Worm (Caenorhabditis elegans) whole organism, L2 larva: Measurements from ENCODE around the gene T18D3.5.

Experiments
- C34F6.9 ChIP-seq: fragments of 150-350 bp; optimal IDR thresholded peaks from 2 replicates; lab custom pipeline; 2014; ENCODE audit warnings: missing biosample characterization, missing genetic modification characterization
- F13H6.1 ChIP-seq: sonication (generic microtip); optimal IDR thresholded peaks from 2 replicates; lab custom pipeline; 2016; ENCODE audit warnings: missing genetic modification characterization, missing compliant biosample characterization
- Y55F3AM.14 ChIP-seq: fragments of 200-800 bp; sonication (Bioruptor generic); optimal IDR thresholded peaks from 2 replicates; lab custom pipeline; 2018; ENCODE audit warnings: mild to moderate bottlenecking, missing genetic modification characterization, missing compliant biosample characterization
- ZK546.5 ChIP-seq: sonication (generic microtip); optimal IDR thresholded peaks from 2 replicates; lab custom pipeline; 2017; ENCODE audit warnings: missing biosample characterization, missing genetic modification characterization
- alr-1 ChIP-seq: fragments of 150-350 bp; optimal IDR thresholded peaks from 2 replicates; lab custom pipeline; 2014; ENCODE audit warnings: missing biosample characterization, missing genetic modification characterization
- ama-1 ChIP-seq: fragments of 150-350 bp; optimal IDR thresholded peaks from 2 replicates; lab custom pipeline; 2018; ENCODE audit warnings: inconsistent platforms
- blmp-1 ChIP-seq: sonication (generic microtip); optimal IDR thresholded peaks from 2 replicates; lab custom pipeline; 2017; ENCODE audit warnings: missing genetic modification characterization, mild to moderate bottlenecking, missing compliant biosample characterization, antibody characterized with exemption, moderate library complexity; ENCODE audit not compliant: insufficient read depth
- ceh-16 ChIP-seq: fragments of 150-350 bp; optimal IDR thresholded peaks from 2 replicates; lab custom pipeline; 2014; ENCODE audit warnings: missing biosample characterization, missing genetic modification characterization
- crh-2 ChIP-seq: sonication (generic microtip); optimal IDR thresholded peaks from 2 replicates; lab custom pipeline; 2017; ENCODE audit warnings: missing biosample characterization, missing genetic modification characterization
- dmd-4 ChIP-seq: sonication (generic microtip); optimal IDR thresholded peaks from 2 replicates; lab custom pipeline; 2017; ENCODE audit warnings: missing biosample characterization, missing genetic modification characterization
- egl-27 ChIP-seq: sonication (generic microtip); optimal IDR thresholded peaks from 3 replicates; lab custom pipeline; 2017; ENCODE audit warnings: missing biosample characterization, missing genetic modification reagents, missing genetic modification characterization
- elt-1 ChIP-seq: fragments of 150-350 bp; optimal IDR thresholded peaks from 2 replicates; lab custom pipeline; 2014; ENCODE audit warnings: missing biosample characterization, missing genetic modification characterization
- gmeb-1 ChIP-seq: fragments of 150-350 bp; optimal IDR thresholded peaks from 2 replicates; lab custom pipeline; 2014; ENCODE audit warnings: missing biosample characterization, missing genetic modification characterization
- lin-11 ChIP-seq: fragments of 150-350 bp; sonication (generic microtip); optimal IDR thresholded peaks from 2 replicates; lab custom pipeline; 2014; ENCODE audit warnings: missing biosample characterization, missing genetic modification characterization, inconsistent platforms, mixed read lengths
- lin-39 ChIP-seq: fragments of 150-350 bp; optimal IDR thresholded peaks from 2 replicates; lab custom pipeline; 2014; ENCODE audit warnings: missing biosample characterization, missing genetic modification reagents, missing genetic modification characterization
- lsy-2 ChIP-seq, 2 experiments: fragments of 150-350 bp in 1 of 2; sonication (generic microtip) in 1 of 2; optimal IDR thresholded peaks; 2 replicates each; lab custom pipeline; 2014 to 2017; ENCODE audit warnings: missing biosample characterization in 2 of 2, missing genetic modification characterization in 2 of 2
- mdl-1 ChIP-seq, 2 experiments: fragments of 150-350 bp in 1 of 2; sonication (generic microtip) in 1 of 2; optimal IDR thresholded peaks; 2 replicates each; lab custom pipeline; 2017; ENCODE audit warnings: missing biosample characterization in 2 of 2, missing genetic modification characterization in 2 of 2
- nhr-12 ChIP-seq: fragments of 150-350 bp; optimal IDR thresholded peaks from 2 replicates; lab custom pipeline; 2014; ENCODE audit warnings: missing biosample characterization, missing genetic modification characterization
- nhr-23 ChIP-seq: fragments of 150-350 bp; optimal IDR thresholded peaks from 2 replicates; lab custom pipeline; 2014; ENCODE audit warnings: missing biosample characterization, missing genetic modification reagents, missing genetic modification characterization
- nhr-237 ChIP-seq: fragments of 150-350 bp; optimal IDR thresholded peaks from 2 replicates; lab custom pipeline; 2014; ENCODE audit warnings: missing biosample characterization, missing genetic modification characterization
- nhr-25 ChIP-seq: fragments of 150-350 bp; sonication (generic microtip); optimal IDR thresholded peaks from 3 replicates; lab custom pipeline; 2014; ENCODE audit warnings: missing biosample characterization, missing genetic modification characterization
- nhr-6 ChIP-seq: fragments of 150-350 bp; optimal IDR thresholded peaks from 2 replicates; lab custom pipeline; 2014; ENCODE audit warnings: missing biosample characterization, missing genetic modification characterization
- nhr-77 ChIP-seq: fragments of 150-350 bp; optimal IDR thresholded peaks from 2 replicates; lab custom pipeline; 2014; ENCODE audit warnings: missing biosample characterization, missing genetic modification characterization
- peb-1 ChIP-seq: fragments of 150-350 bp; optimal IDR thresholded peaks from 2 replicates; lab custom pipeline; 2014; ENCODE audit warnings: missing biosample characterization, missing genetic modification characterization
- sma-3 ChIP-seq: sonication (generic microtip); optimal IDR thresholded peaks from 2 replicates; lab custom pipeline; 2016; ENCODE audit warnings: missing genetic modification reagents, missing genetic modification characterization, missing compliant biosample characterization
- sma-9 ChIP-seq, 2 experiments: fragments of 150-350 bp in 1 of 2; sonication (generic microtip) in 1 of 2; optimal IDR thresholded peaks; 2 replicates each; lab custom pipeline; 2014 to 2016; ENCODE audit warnings: missing genetic modification characterization in 2 of 2, mild to moderate bottlenecking in 1 of 2, missing biosample characterization in 1 of 2, missing compliant biosample characterization in 1 of 2, missing genetic modification reagents in 1 of 2, moderate library complexity in 1 of 2
- snpc-4 ChIP-seq: fragments of 150-350 bp; optimal IDR thresholded peaks from 2 replicates; lab custom pipeline; 2014; ENCODE audit warnings: missing biosample characterization, missing genetic modification characterization
- unc-55 ChIP-seq: fragments of 150-350 bp; sonication (generic microtip); optimal IDR thresholded peaks from 3 replicates; lab custom pipeline; 2014; ENCODE audit warnings: missing biosample characterization, missing genetic modification reagents, missing genetic modification characterization
- unc-62 ChIP-seq: fragments of 150-350 bp; optimal IDR thresholded peaks from 2 replicates; lab custom pipeline; 2014; ENCODE audit warnings: missing biosample characterization, missing genetic modification reagents, missing genetic modification characterization
- ztf-4 ChIP-seq: fragments of 150-350 bp; optimal IDR thresholded peaks from 2 replicates; lab custom pipeline; 2014; ENCODE audit warnings: missing biosample characterization, missing genetic modification characterization

T18D3.5 gene

ce11 chrX:12511384-12512007, 47.9 kb downstream of the T18D3.5 start:
- TF ChIP-seq ceh-16 (tag; lab: Kevin White, UChicago) (peak; percentile 91), dmd-4 (tag; lab: Kevin White, UChicago) (no peak), lin-39 (tag; lab: Kevin White, UChicago) (no peak), lsy-2 (tag; optimal IDR thresholded peaks at IDR 0.05; lab: Kevin White, UChicago) (no peak), lin-11 (peak; percentile 3), sma-9 (GFP tag; optimal IDR thresholded peaks at IDR 0.05; lab: Kevin White, UChicago) (peak; percentile 76), sma-9 (tag; optimal IDR thresholded peaks at IDR 0.05; lab: Kevin White, UChicago) (no peak), unc-55 (no peak), blmp-1 (tag; lab: Kevin White, UChicago) (no peak), ama-1 (lab: Kevin White, UChicago) (no peak), nhr-237 (tag; lab: Kevin White, UChicago) (no peak), nhr-23 (tag; lab: Kevin White, UChicago) (peak; percentile 93), F13H6.1 (tag; lab: Kevin White, UChicago) (no peak), snpc-4 (no peak), elt-1 (tag; lab: Kevin White, UChicago) (peak; percentile 94), alr-1 (tag; lab: Kevin White, UChicago) (no peak), nhr-12 (tag; lab: Kevin White, UChicago) (no peak), Y55F3AM.14 (no peak), mdl-1 (tag; optimal IDR thresholded peaks at IDR 0.05; lab: Kevin White, UChicago) (no peak), nhr-25 (tag; lab: Kevin White, UChicago) (peak; percentile 80), ztf-4 (tag; lab: Kevin White, UChicago) (no peak)
- TF ChIP-seq, all 48 proteins: peak for 6

ce11 chrX:12512472-12513137, 49.0 kb downstream of the T18D3.5 start:
- TF ChIP-seq sma-3 (GFP tag; lab: Kevin White, UChicago): no peak
- peak; percentile 7 for TF ChIP-seq crh-2 (tag; lab: Kevin White, UChicago)
- TF ChIP-seq unc-62 (GFP tag; lab: Kevin White, UChicago): no peak
- peak; percentile 13 for TF ChIP-seq C34F6.9 (tag; lab: Kevin White, UChicago)
- peak; percentile 55 for TF ChIP-seq unc-55
- no peak for TF ChIP-seq ZK546.5
- TF ChIP-seq peb-1 (tag; lab: Kevin White, UChicago): no peak
- TF ChIP-seq F13H6.1 (tag; lab: Kevin White, UChicago): no peak
- TF ChIP-seq elt-1 (tag; lab: Kevin White, UChicago): no peak

ce11 chrX:12513415-12513814, 49.8 kb downstream of the T18D3.5 start:
- no peak for TF ChIP-seq egl-27 (tag; lab: Kevin White, UChicago)
- no peak for TF ChIP-seq nhr-77 (tag; lab: Kevin White, UChicago)
- no peak for TF ChIP-seq snpc-4
- TF ChIP-seq crh-2 (tag; lab: Kevin White, UChicago): peak; percentile 16
- TF ChIP-seq gmeb-1: no peak
- TF ChIP-seq lsy-2 (tag; optimal IDR thresholded peaks at IDR 0.05; lab: Kevin White, UChicago): peak in 1 of 2 experiments; percentile 34
- TF ChIP-seq unc-55: peak; percentile 13
- TF ChIP-seq C34F6.9 (tag; lab: Kevin White, UChicago): peak; percentile 2
- peak; percentile 9 for TF ChIP-seq nhr-6
